Worm (Caenorhabditis elegans): ENCODE measurements around the gene Y41E3.1.
A peak's percentile ranks its signal among the peaks of the same experiment; 100 is the strongest.
"Not testable (repeated sequence)": the region's sequence is repeated elsewhere in the genome, so short reads cannot be mapped to it uniquely, and the experiment has no call there.

The Y41E3.1 gene

ce11 chrIV:14960061-14960460 is 1.4 kb upstream of the Y41E3.1 start:
- TF ChIP-seq B0310.2 (tag; optimal IDR thresholded peaks at IDR 0.05) (no peak), scrt-1 (GFP tag; IDR thresholded peaks at IDR 0.05) (no peak), sea-1 (GFP tag; conservative IDR thresholded peaks at IDR 0.05) (no peak), F13C5.2 (tag; optimal IDR thresholded peaks at IDR 0.05) (no peak), tra-4 (tag; optimal IDR thresholded peaks at IDR 0.05) (no peak), tbx-11 (GFP tag; IDR thresholded peaks at IDR 0.05) (no peak), ets-7 (tag; optimal IDR thresholded peaks at IDR 0.05) (no peak), ceh-36 (tag; optimal IDR thresholded peaks at IDR 0.05) (no peak), tbx-37 (GFP tag; conservative IDR thresholded peaks at IDR 0.05) (no peak)

DNA sequence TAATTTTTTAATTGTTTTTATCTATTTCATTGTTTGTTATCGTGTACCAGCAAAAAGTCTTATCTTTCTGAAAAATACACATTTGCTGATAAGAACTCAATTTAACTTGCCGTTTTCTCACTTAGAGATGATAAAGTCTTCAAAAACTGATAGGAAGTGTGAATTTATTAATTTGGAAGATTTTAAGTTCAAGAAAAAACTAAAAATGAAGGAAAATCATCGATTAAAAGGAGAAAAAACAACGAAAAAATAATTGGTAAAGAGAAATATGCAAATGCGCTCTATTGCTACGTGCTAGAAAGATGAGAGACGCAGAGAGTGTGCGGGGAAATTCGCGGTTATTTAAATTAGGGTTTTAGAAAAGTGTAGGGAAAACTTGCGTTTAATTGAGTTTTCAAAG is 701 bp upstream of the Y41E3.1 start:
- peak; percentile 33; the same call in 1 of the 2 replicates for TF ChIP-seq tbx-37 (GFP tag; conservative IDR thresholded peaks at IDR 0.05)
- no peak for TF ChIP-seq sea-1 (GFP tag; conservative IDR thresholded peaks at IDR 0.05)
- peak; percentile 31 for TF ChIP-seq F13C5.2 (tag; optimal IDR thresholded peaks at IDR 0.05)

- TF ChIP-seq B0310.2 (tag; optimal IDR thresholded peaks at IDR 0.05) = no peak
- TF ChIP-seq flt-1 (GFP tag; IDR thresholded peaks at IDR 0.05) = no peak
- TF ChIP-seq hnd-1 (tag; optimal IDR thresholded peaks at IDR 0.05) = no peak
- no peak for TF ChIP-seq ceh-13 (GFP tag; optimal IDR thresholded peaks at IDR 0.05)
- no peak for TF ChIP-seq hmg-4 (GFP tag; optimal IDR thresholded peaks at IDR 0.05)
- no peak for TF ChIP-seq ets-7 (tag; optimal IDR thresholded peaks at IDR 0.05)
- TF ChIP-seq scrt-1 (GFP tag; IDR thresholded peaks at IDR 0.05) = no peak
- TF ChIP-seq tbx-11 (GFP tag; IDR thresholded peaks at IDR 0.05) = no peak
- no peak for TF ChIP-seq tra-4 (tag; optimal IDR thresholded peaks at IDR 0.05)
- TF ChIP-seq F13C5.2 (tag; optimal IDR thresholded peaks at IDR 0.05) = no peak
- TF ChIP-seq ama-1 (optimal IDR thresholded peaks at IDR 0.05) = peak; percentile 47
- TF ChIP-seq sea-1 (GFP tag; conservative IDR thresholded peaks at IDR 0.05) = 0 out of 2 replicates have a peak, but pooled peaks have one; percentile 47
Measured at ce11 chrIV:14956693-14957281, 1.9 kb downstream of the Y41E3.1 start.

ce11 chrIV:14954842-14955241 is 3.8 kb downstream of the Y41E3.1 start:
- TF ChIP-seq pes-1 (GFP tag; IDR thresholded peaks at IDR 0.05) = no peak
- no peak for TF ChIP-seq hnd-1 (tag; optimal IDR thresholded peaks at IDR 0.05)
- no peak for TF ChIP-seq flt-1 (GFP tag; IDR thresholded peaks at IDR 0.05)
- TF ChIP-seq sea-1 (GFP tag; conservative IDR thresholded peaks at IDR 0.05) = no peak
- TF ChIP-seq ceh-13 (GFP tag; optimal IDR thresholded peaks at IDR 0.05) = no peak
- TF ChIP-seq ceh-36 (tag; optimal IDR thresholded peaks at IDR 0.05) = no peak
- no peak for TF ChIP-seq ama-1 (optimal IDR thresholded peaks at IDR 0.05)
- no peak for TF ChIP-seq aly-1 (tag; optimal IDR thresholded peaks at IDR 0.05)
- no peak for TF ChIP-seq ets-7 (tag; optimal IDR thresholded peaks at IDR 0.05)
- TF ChIP-seq tbx-37 (GFP tag; conservative IDR thresholded peaks at IDR 0.05) = no peak

- no peak for TF ChIP-seq ets-7 (tag; optimal IDR thresholded peaks at IDR 0.05)
Measured at ce11 chrIV:14953802-14954201, 4.9 kb downstream of the Y41E3.1 start.

ce11 chrIV:14950468-14950867 is 8.2 kb downstream of the Y41E3.1 start, which contains the start of gene Y41E3.22:
Y41E3.22 (plus strand) TSS chrIV:14950710.
- TF ChIP-seq B0310.2 (tag; optimal IDR thresholded peaks at IDR 0.05) (no peak), tbx-11 (GFP tag; IDR thresholded peaks at IDR 0.05) (no peak), ceh-13 (GFP tag; optimal IDR thresholded peaks at IDR 0.05) (no peak), hmg-4 (GFP tag; optimal IDR thresholded peaks at IDR 0.05) (no peak), ama-1 (optimal IDR thresholded peaks at IDR 0.05) (no peak), hnd-1 (tag; optimal IDR thresholded peaks at IDR 0.05) (no peak), aly-1 (tag; optimal IDR thresholded peaks at IDR 0.05) (no peak), ceh-36 (tag; optimal IDR thresholded peaks at IDR 0.05) (no peak), pes-1 (GFP tag; IDR thresholded peaks at IDR 0.05) (no peak), hmbx-1 (tag; optimal IDR thresholded peaks at IDR 0.05) (no peak), tra-4 (tag; optimal IDR thresholded peaks at IDR 0.05) (no peak), tbx-37 (GFP tag; conservative IDR thresholded peaks at IDR 0.05) (no peak), flt-1 (GFP tag; IDR thresholded peaks at IDR 0.05) (no peak), scrt-1 (GFP tag; IDR thresholded peaks at IDR 0.05) (no peak), ets-7 (tag; optimal IDR thresholded peaks at IDR 0.05) (no peak), F13C5.2 (tag; optimal IDR thresholded peaks at IDR 0.05) (no peak), sea-1 (GFP tag; conservative IDR thresholded peaks at IDR 0.05) (no peak)

ce11 chrIV:14949048-14949447 is 9.6 kb downstream of the Y41E3.1 start:
- TF ChIP-seq ets-7 (tag; optimal IDR thresholded peaks at IDR 0.05) = no peak
- TF ChIP-seq hmbx-1 (tag; optimal IDR thresholded peaks at IDR 0.05) = no peak
- no peak for TF ChIP-seq tbx-11 (GFP tag; IDR thresholded peaks at IDR 0.05)
- no peak for TF ChIP-seq tra-4 (tag; optimal IDR thresholded peaks at IDR 0.05)
- TF ChIP-seq hnd-1 (tag; optimal IDR thresholded peaks at IDR 0.05) = no peak

DNA sequence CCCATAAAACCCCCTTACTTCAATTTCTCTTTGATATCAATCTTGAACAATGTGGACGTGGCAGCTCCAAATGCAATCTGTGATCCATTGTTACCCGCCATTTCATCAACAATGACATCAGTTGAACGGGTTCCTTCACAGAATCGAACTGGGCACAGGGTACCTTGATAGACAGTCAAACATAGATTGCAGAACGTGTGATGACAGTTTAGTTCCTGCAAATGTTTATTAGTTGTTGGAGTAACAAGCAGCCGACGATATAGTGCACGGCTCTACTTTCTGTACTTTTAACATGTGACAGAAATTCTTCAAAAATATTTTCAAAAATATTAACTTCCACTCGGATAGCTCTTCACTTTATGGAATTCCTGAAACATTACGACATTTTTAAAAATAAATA is 14.4 kb downstream of the Y41E3.1 start, which contains the start of gene Y57G11C.48:
Y57G11C.48 (minus strand) TSS at position 101 of the 400 bp plus-strand sequence.
- TF ChIP-seq F13C5.2 (tag; optimal IDR thresholded peaks at IDR 0.05) (no peak), hnd-1 (tag; optimal IDR thresholded peaks at IDR 0.05) (no peak), ets-7 (tag; optimal IDR thresholded peaks at IDR 0.05) (no peak), ceh-13 (GFP tag; optimal IDR thresholded peaks at IDR 0.05) (no peak)

DNA sequence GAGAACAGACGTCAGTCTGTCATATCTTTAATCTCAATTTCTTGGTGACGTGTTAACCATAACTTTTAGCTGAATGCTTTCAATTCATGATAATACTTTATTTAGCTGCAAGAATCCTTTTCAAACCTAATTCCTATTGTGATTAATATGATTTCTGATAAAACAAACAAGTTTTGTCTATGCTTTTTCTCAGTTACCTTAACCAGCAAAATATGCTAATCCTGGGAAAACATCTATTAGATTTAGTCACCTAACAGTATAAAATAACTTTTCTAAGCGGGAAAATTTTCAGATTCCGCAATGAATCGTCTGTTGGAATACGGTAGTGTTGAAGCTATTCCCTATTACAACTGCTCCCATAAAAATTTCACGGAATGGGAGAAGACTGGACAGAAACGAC is 20.1 kb downstream of the Y41E3.1 start, which contains the start of gene Y57G11C.30:
Y57G11C.30 (plus strand) TSS at position 301 of the 400 bp plus-strand sequence.
- not testable (repeated sequence) for TF ChIP-seq tbx-11 (GFP tag; IDR thresholded peaks at IDR 0.05); flt-1 (GFP tag; IDR thresholded peaks at IDR 0.05); ets-7 (tag; optimal IDR thresholded peaks at IDR 0.05)

Data from whole organism, early embryonic.